Worm (Caenorhabditis elegans) whole organism, dauer: ENCODE results near the gene clec-258.

Experiments used
- unc-62 ChIP-seq: sonication (generic microtip); optimal IDR thresholded peaks from 2 replicates; lab custom pipeline; 2017; ENCODE audit warnings: missing biosample characterization, missing genetic modification reagents, missing genetic modification characterization

Gene clec-258

DNA sequence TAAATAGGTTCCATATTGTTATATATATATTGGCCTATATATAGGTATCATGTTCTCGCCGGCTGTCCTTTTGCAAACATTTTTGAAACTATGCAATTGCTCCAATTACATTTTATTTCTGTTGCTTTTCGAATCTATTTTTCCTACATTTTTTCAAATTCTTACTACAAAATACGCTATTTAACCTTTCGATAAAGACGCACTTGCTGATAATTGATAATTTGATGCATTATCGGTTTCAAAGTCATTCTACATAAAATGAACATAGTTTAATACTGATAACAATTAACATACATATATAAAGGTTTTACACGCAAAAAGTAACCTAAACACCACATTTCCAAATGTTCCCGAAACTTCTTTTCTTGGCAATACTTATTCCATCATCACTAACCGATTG is at the start of gene clec-258:
TSS of gene clec-258 (plus strand) at position 81 of the 400 bp plus-strand sequence.
- no peak for TF ChIP-seq unc-62 (GFP tag; lab: Kevin White, UChicago)

DNA sequence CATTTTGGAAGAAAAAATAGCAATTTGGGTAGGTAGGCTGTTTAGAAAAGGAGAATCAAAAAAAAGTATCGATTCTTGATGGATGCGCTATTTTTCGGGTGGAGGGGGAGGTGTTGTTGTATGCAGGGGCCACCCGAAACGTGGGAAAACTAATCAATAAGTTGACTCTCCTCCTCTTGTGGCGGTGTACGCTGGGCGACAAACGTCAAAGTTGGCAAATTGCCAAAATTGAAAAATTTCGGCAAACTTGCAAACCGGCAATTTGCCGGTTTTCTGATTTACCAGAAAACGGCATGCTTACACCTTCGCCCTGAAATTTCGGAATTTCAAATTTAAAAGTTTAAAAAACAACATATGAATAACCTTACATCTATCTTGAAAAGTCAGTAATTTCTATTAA is 47.2 kb upstream of the clec-258 start, which contains the start of gene W04E12.2:
TSS of gene W04E12.2 (minus strand) at position 101 of the 400 bp plus-strand sequence.
- TF ChIP-seq unc-62 (GFP tag; lab: Kevin White, UChicago): no peak

DNA sequence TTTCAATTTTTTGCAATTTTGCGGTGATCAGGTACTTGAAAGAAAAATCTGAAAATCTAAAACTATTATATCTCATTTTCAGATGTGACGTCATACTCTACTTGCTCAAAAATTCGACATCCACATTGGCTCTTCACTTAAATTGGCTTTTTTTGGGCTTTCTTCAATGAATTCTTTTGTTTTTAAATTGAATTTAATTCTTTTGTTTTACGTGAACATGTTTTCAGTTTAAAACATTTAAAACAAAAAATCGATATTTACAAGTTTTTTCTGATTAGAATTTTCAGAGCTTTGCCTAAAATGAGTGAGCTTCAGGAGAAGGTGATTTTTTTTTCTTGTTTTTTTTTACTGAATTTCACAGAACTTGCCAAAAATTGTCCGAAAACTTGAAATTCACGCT is 46.6 kb upstream of the clec-258 start, which contains the start of gene W04E12.3:
TSS of gene W04E12.3 (plus strand) at position 301 of the 400 bp plus-strand sequence.
- no peak for TF ChIP-seq unc-62 (GFP tag; lab: Kevin White, UChicago)

DNA sequence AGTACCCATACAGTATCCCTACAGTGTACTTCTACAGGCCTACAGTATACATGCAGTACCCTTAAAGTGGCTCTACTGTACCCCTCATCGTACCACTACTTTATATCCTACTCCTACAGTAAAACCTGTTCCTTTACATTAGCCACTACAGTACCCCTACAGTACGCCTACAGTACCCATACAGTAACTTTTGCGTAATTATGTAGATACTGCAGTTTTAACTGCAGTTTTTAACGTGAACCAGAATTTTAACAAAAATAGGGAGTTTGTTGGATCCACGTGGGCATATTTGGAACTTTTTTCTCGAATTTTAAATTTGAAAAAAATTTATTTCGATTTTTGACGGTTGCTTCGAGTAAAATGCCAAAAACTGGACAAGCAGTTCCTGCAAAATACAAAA is 44.9 kb upstream of the clec-258 start, which contains the start of gene W04E12.4:
TSS of gene W04E12.4 (plus strand) at position 301 of the 400 bp plus-strand sequence.
- no peak for TF ChIP-seq unc-62 (GFP tag; lab: Kevin White, UChicago)

DNA sequence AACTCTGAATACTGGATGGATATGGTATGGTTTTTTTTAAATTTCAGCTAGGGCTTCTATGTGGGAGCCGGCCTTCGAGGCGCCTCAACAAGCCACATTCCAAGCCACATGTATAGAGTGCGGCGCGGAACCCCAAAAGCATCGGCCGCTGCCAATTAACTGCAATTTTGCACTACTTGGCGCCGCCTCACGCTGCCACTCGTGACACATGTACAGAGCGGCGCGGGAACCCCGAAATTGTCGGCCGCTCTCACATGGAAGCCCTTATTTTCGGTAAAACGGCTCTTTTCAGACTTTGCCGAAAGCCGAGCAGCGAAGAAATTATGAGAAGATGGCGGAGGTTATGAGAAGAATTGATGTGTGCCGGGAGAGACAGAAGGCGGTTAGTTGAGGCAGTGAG is 44.4 kb upstream of the clec-258 start:
- no peak for TF ChIP-seq unc-62 (GFP tag; lab: Kevin White, UChicago)

DNA sequence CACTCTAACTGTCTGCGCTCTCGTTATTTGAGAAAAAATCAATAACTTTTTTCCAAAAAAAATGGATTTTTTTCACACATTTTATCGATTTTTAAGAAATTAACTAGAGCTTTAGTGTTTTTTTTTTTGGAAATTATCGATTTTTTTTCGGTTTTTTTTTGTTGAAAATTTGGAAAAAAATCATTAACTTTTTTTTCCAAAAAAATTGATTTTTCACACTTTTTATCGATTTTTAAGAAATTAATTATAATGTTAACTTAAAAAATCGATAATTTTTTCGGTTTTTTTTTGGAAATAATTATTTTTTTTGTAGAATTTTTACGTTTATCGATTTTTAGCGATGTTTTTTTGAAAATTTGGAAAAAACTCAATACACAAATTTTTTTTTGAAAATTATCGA is 44.0 kb upstream of the clec-258 start:
- no peak for TF ChIP-seq unc-62 (GFP tag; lab: Kevin White, UChicago)

DNA sequence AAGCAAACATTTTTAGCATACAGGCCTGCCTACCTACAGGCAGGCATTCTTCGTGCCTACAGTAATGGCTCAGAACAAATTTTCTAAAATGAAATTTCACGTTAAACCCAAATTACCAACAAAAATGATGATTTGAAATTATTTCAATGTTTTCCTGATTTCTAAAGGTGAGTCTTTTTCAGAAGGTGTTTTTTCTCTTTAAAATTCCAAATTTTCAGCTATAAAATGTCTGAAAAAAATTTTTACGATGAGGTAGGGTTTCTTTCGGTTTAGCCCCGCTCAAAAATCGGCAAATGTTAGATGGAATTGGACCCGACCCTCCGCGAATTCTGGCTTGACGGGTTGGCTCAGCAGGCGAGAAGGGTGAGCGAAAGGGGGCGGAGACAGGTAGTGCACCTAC is 42.4 kb upstream of the clec-258 start, which contains the start of gene W04E12.5:
TSS of gene W04E12.5 (plus strand) at position 301 of the 400 bp plus-strand sequence.
- no peak for TF ChIP-seq unc-62 (GFP tag; lab: Kevin White, UChicago)

DNA sequence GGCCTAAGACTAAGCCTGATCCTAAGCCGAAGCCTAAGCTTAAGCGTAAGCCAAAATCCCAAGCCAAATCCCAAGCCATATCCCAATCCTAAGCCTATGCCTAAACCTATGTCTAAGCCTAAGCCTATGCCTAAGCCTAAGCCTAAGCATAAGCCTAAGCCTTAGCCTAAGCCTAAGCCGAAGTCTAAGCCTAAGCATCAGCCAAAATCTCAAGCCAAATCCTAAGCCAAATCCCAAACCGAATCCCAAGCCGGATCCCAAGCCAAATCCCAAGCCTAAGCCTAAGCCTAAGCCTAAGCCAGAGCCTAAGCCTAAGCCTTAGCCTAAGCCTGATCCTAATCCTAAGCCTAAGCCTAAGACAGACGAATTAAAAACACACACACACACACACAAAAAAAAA is 41.1 kb upstream of the clec-258 start:
- no peak for TF ChIP-seq unc-62 (GFP tag; lab: Kevin White, UChicago)

DNA sequence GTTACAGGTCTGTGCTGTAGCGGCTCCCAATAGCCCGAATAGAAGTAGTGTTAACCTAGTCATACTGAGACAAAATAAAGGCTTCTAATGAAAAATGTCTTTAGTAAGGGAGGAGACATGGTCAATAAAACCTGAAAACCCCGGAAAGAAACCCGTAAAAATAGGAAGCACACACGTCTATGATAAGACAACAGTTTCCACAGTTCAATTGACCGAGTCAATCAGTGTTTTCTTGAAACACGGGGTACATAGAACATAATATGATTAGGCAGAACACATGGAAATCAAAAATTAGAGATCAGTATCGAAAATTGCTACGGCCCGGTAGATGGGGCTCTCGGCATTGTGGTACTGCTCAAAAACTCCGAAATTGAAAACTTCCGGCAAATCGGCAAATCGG is 37.1 kb upstream of the clec-258 start, which contains the start of gene clec-49:
TSS of gene clec-49 (minus strand) at position 103 of the 400 bp plus-strand sequence.
- TF ChIP-seq unc-62 (GFP tag; lab: Kevin White, UChicago): no peak

DNA sequence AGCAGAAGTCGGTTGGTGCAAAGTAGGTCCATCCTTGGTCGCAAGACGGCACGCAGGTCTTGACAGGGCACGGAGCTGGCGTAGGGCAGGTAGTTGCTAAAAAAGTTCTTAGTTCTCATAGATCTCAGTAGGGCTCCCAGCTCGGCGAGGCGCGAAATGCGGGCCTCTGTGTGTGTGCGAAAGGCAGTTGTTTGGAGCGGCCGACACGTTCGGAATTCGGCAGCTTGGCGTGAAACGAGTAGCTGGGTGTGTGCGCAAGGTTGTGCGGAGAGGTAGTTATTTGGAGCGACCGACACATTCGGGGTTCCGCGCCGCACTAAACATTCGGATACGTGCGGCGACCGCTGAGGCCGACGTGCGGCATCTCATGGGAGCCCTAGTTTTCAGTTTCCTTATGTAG is 35.4 kb upstream of the clec-258 start:
- TF ChIP-seq unc-62 (GFP tag; lab: Kevin White, UChicago): no peak

DNA sequence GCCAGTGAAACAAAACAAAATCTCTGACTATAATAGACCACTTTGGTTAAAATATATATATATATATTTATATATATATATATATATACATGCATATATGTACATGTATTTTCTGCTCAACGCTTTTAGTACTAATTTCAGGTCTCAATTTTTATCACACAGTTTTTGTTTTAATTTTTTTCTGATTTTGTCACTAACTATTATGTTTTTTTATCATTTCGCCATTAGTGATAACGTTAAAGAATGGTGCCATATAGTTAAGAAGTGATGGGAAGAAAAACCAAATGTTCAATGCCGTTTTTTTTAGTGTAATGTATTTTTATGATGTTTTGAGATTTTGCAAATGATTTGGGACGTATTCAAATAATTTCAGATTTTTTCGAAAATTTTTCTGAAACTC is 33.9 kb upstream of the clec-258 start:
- no peak for TF ChIP-seq unc-62 (GFP tag; lab: Kevin White, UChicago)

DNA sequence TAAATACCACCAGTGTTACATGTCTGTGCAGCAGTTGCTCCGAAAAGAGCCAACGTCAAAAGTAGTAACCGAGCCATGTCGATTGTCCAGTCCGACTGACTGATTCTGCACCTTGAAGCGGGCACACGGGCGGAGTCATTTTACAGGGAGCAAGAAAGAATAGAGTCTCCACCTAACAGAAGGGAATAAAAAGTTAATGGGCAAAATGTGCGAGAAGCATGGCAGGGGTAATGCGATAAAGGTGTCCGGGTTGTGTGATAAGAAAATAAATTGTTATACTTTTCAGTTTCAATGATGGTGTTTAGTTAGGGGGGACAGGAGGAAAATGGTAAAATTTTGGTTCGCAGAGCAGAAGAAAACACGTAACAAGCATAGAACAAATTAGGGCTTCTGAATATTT is 33.0 kb upstream of the clec-258 start, which contains the start of gene clec-50:
TSS of gene clec-50 (minus strand) at position 109 of the 400 bp plus-strand sequence.
- no peak for TF ChIP-seq unc-62 (GFP tag; lab: Kevin White, UChicago)

DNA sequence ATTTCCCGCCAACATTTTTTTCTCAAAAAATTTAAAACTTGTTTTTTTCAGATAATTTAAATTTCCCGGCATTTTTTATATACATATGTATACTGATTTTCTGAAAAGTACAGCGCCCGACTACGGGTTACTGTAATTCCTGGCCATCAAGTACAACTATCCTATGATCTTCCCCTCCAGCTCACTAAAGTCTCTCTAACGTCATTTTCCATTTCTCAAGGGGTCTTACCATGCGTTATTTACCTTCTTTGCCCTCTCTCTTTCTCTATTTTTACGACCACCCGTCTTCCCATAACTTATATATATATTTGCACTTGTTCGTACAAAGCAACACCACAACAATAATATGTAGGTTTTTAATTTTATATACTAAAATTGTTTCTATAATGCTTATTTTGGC is 32.0 kb upstream of the clec-258 start, which contains the start of gene W04E12.9:
TSS of gene W04E12.9 (plus strand) at position 301 of the 400 bp plus-strand sequence.
- TF ChIP-seq unc-62 (GFP tag; lab: Kevin White, UChicago): no peak

DNA sequence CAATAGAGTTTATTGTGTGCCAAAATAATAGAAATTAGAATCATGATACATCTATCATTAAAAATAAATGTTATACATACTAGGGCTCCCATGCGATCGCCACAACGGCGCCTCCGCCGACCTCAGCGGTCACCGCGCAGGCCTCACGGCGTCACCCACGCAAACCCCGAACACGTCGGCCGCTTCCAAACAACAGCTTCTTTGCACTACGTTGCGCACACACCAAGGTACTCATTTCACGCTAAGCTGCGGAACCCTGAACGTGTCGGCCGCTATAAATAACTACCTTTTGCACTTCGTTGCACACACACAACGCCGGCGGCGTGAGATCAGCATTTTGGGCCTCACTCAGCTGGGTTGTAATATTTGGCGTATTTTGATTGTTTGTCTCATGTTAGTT is 29.0 kb upstream of the clec-258 start:
- no peak for TF ChIP-seq unc-62 (GFP tag; lab: Kevin White, UChicago)

DNA sequence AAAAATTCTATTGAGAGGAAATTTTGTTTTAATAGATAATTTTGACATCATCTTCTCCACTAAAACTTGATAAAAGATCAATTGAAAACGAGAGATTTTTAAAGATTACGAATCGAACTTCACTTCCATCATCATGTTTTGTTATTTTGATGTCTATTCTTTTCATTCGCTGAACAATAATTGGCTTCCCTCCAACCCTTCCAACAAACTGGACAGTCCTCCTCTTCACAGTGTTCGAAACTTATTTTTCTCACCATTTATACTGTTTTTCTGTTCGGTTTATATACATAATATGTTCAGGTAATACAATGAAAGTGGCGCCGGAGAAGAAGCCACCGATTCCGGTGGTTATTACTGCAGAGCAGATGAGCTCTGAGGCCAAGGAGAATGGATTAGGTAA is 27.5 kb upstream of the clec-258 start, which contains the start of gene M162.5:
TSS of gene M162.5 (plus strand) at position 301 of the 400 bp plus-strand sequence.
- no peak for TF ChIP-seq unc-62 (GFP tag; lab: Kevin White, UChicago)

DNA sequence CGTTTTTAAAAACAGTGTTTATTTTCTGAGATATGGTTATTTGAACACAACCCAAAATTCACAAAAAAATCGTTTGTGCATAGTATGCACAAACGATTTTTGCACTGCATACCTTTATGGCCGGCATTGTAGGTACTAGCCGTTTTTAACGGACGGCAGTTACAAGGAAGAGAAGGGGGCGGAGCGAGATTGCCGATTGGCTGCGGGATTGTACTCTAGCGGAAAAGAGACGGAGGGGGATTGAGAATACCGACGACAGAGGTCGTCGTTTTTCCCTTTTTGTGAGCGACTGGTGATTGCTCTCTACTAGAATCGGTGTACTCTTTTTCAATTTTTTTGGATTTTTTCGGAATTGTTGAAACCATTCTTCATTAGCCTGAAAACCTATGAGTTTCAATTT is 20.5 kb upstream of the clec-258 start:
- TF ChIP-seq unc-62 (GFP tag; lab: Kevin White, UChicago): no peak

DNA sequence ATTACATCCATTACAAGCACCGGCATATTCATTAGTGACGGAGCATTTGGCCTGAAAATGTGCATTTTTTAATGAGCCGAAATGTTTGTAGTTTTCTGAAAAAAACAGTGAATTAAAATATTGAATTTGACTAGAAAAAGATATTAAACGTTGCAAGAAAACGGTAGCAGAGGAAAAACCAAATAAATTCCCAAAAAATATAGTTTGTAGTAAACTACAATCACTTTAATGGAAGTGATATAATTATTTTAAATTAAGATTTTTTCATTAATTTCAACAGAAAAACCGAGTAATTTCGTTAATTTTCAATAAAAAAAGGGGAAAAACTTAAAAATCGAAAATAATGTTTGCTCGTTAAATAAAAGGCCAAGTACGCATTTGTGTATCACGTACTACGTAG is 16.6 kb upstream of the clec-258 start, which contains the start of gene M162.15:
TSS of gene M162.15 (minus strand) at position 101 of the 400 bp plus-strand sequence.
- TF ChIP-seq unc-62 (GFP tag; lab: Kevin White, UChicago): no peak
